Worm (Caenorhabditis elegans) whole organism, L2 larva: Measurements from ENCODE around the gene lgc-27.

ENCODE experiments used
- alr-1 ChIP-seq: fragments of 150-350 bp; optimal IDR thresholded peaks from 2 replicates; lab custom pipeline; 2014; ENCODE audit warnings: missing biosample characterization, missing genetic modification characterization
- aly-2 ChIP-seq: fragments of 150-350 bp; optimal IDR thresholded peaks from 2 replicates; lab custom pipeline; 2014; ENCODE audit warnings: missing biosample characterization, missing genetic modification characterization
- ama-1 ChIP-seq: fragments of 150-350 bp; optimal IDR thresholded peaks from 2 replicates; lab custom pipeline; 2018; ENCODE audit warnings: inconsistent platforms
- egl-27 ChIP-seq: sonication (generic microtip); optimal IDR thresholded peaks from 3 replicates; lab custom pipeline; 2017; ENCODE audit warnings: missing biosample characterization, missing genetic modification reagents, missing genetic modification characterization
- nhr-10 ChIP-seq: sonication (generic microtip); optimal IDR thresholded peaks from 2 replicates; lab custom pipeline; 2017; ENCODE audit warnings: missing biosample characterization, missing genetic modification characterization
- nhr-77 ChIP-seq: fragments of 150-350 bp; optimal IDR thresholded peaks from 2 replicates; lab custom pipeline; 2014; ENCODE audit warnings: missing biosample characterization, missing genetic modification characterization

DNA sequence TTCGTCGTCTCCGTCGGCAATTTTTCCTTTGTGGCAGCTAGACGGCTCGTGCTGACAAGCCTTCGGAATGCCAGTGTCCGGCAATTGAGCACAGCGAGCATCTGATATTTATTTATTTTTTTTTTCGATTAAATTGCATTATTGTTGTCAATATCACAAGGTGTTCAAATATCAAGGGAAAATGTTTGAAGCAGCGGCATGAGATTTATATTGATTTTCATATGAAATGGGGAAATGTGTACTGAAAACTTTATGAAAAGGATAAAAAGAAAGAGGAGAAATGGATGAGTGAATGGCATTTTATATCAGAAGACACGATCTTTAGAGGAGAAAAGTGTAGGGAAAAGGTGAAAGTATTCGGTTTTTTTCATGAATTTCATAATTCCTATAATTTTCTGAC is 46.4 kb upstream of the lgc-27 start, which contains the start of gene coa-3:
- TF ChIP-seq nhr-10 (tag; lab: Kevin White, UChicago) (no peak), nhr-77 (tag; lab: Kevin White, UChicago) (no peak), ama-1 (lab: Kevin White, UChicago) (no peak), aly-2 (no peak), alr-1 (tag; lab: Kevin White, UChicago) (no peak), egl-27 (tag; lab: Kevin White, UChicago) (no peak)
